Worm (Caenorhabditis elegans) whole organism, midembryonic: Measurements from ENCODE around the gene C54D10.10.

Experiments
- T22C8.4 ChIP-seq: fragments of 200-800 bp; sonication (Bioruptor generic); IDR thresholded peaks from 2 replicates; pipeline ENCODE4 v1.3.6; 2022; ENCODE audit warnings: missing genetic modification characterization, missing compliant biosample characterization
- klf-2 ChIP-seq: fragments of 200-800 bp; sonication (Bioruptor generic); conservative IDR thresholded peaks from 2 replicates; pipeline ENCODE4 v1.3.6; 2022; ENCODE audit warnings: missing genetic modification reagents, missing genetic modification characterization, missing compliant biosample characterization
- ref-1 ChIP-seq: fragments of 200-800 bp; sonication (Bioruptor generic); conservative IDR thresholded peaks from 2 replicates; pipeline ENCODE4 v1.3.6; 2022; ENCODE audit warnings: missing genetic modification reagents, missing genetic modification characterization, missing compliant biosample characterization
- tab-1 ChIP-seq: fragments of 200-800 bp; sonication (Bioruptor generic); IDR thresholded peaks from 2 replicates; pipeline ENCODE4 v1.3.6; 2022; ENCODE audit warnings: missing genetic modification characterization, missing compliant biosample characterization
- ztf-23 ChIP-seq: fragments of 200-800 bp; sonication (Bioruptor generic); IDR thresholded peaks from 2 replicates; pipeline ENCODE4 v1.3.6; 2022; ENCODE audit warnings: missing genetic modification reagents, missing genetic modification characterization, missing compliant biosample characterization

- TF ChIP-seq klf-2 (GFP tag; lab: Robert Waterston, UW): no peak
- TF ChIP-seq tab-1 (GFP tag; lab: Robert Waterston, UW): no peak
- no peak for TF ChIP-seq ztf-23
- TF ChIP-seq ref-1 (GFP tag; lab: Robert Waterston, UW): no peak
- TF ChIP-seq T22C8.4: no peak
Observed at ce11 chrV:12488002-12488401, 38.2 kb upstream of the C54D10.10 start.
